Worm (Caenorhabditis elegans) whole organism, early embryonic: ENCODE data around the gene lat-1.

Experiments
- ama-1 ChIP-seq: fragments of 150-350 bp; optimal IDR thresholded peaks from 2 replicates; lab custom pipeline; 2014
- flt-1 ChIP-seq: fragments of 200-800 bp; sonication (Bioruptor generic); IDR thresholded peaks from 2 replicates; pipeline ENCODE4 v1.3.6; 2022; ENCODE audit warnings: missing genetic modification characterization, missing compliant biosample characterization
- hmbx-1 ChIP-seq: sonication (generic microtip); optimal IDR thresholded peaks from 2 replicates; lab custom pipeline; 2016; ENCODE audit warnings: mild to moderate bottlenecking, missing genetic modification characterization, missing compliant biosample characterization
- pes-1 ChIP-seq: fragments of 200-800 bp; sonication (Bioruptor generic); IDR thresholded peaks from 2 replicates; pipeline ENCODE4 v1.3.6; 2022; ENCODE audit warnings: missing genetic modification reagents, missing genetic modification characterization, missing compliant biosample characterization
- scrt-1 ChIP-seq: fragments of 200-800 bp; sonication (Bioruptor generic); IDR thresholded peaks from 2 replicates; pipeline ENCODE4 v1.3.6; 2022; ENCODE audit warnings: missing genetic modification characterization, missing compliant biosample characterization
- tbx-37 ChIP-seq: fragments of 200-800 bp; sonication (Bioruptor generic); conservative IDR thresholded peaks from 2 replicates; pipeline ENCODE4 v1.3.6; 2022; ENCODE audit warnings: missing genetic modification reagents, missing genetic modification characterization, missing compliant biosample characterization
- tra-4 ChIP-seq: sonication (generic microtip); optimal IDR thresholded peaks from 2 replicates; lab custom pipeline; 2017; ENCODE audit warnings: missing genetic modification characterization, missing compliant biosample characterization

- TF ChIP-seq pes-1 (GFP tag; lab: Robert Waterston, UW) = no peak
- TF ChIP-seq ama-1 (lab: Kevin White, UChicago) = no peak
- no peak for TF ChIP-seq tra-4 (tag; lab: Kevin White, UChicago)
- no peak for TF ChIP-seq tbx-37
- no peak for TF ChIP-seq scrt-1 (GFP tag; lab: Robert Waterston, UW)
- TF ChIP-seq flt-1 (GFP tag; lab: Robert Waterston, UW) = no peak
- TF ChIP-seq hmbx-1 (tag; lab: Kevin White, UChicago) = no peak
Observed at ce11 chrII:8920955-8921354, 24.3 kb downstream of the lat-1 start.
